Worm (Caenorhabditis elegans) whole organism, L4 larva: ENCODE measurements around the gene M01H9.3.

ENCODE experiments used
- F10B5.3 ChIP-seq: sonication (generic microtip); optimal IDR thresholded peaks from 2 replicates; lab custom pipeline; 2016; ENCODE audit warnings: mild to moderate bottlenecking, missing genetic modification characterization, missing compliant biosample characterization
- R02D3.7 ChIP-seq: fragments of 150-350 bp; sonication (generic microtip); optimal IDR thresholded peaks from 3 replicates; lab custom pipeline; 2014; ENCODE audit warnings: missing biosample characterization, missing genetic modification characterization
- T20F7.1 ChIP-seq: fragments of 200-800 bp; sonication (Bioruptor generic); optimal IDR thresholded peaks from 2 replicates; lab custom pipeline; 2018; ENCODE audit warnings: mild to moderate bottlenecking, missing genetic modification characterization, missing compliant biosample characterization
- T26A8.4 ChIP-seq: fragments of 200-800 bp; sonication (Bioruptor generic); IDR thresholded peaks from 2 replicates; pipeline ENCODE4 v1.3.6; 2022; ENCODE audit warnings: missing genetic modification characterization, missing compliant biosample characterization
- Y105C5A.15 ChIP-seq: fragments of 200-800 bp; sonication (Bioruptor generic); IDR thresholded peaks from 2 replicates; pipeline ENCODE4 v1.3.6; 2022; ENCODE audit warnings: missing genetic modification characterization, missing compliant biosample characterization
- Y48G9A.11 ChIP-seq: fragments of 200-800 bp; sonication (Bioruptor generic); IDR thresholded peaks from 2 replicates; pipeline ENCODE4 v1.3.6; 2022; ENCODE audit warnings: missing genetic modification reagents, missing genetic modification characterization, missing compliant biosample characterization
- ZK546.5 ChIP-seq, 2 experiments: sonication (generic microtip); optimal IDR thresholded peaks; 2 replicates each; lab custom pipeline; 2017; ENCODE audit warnings: missing biosample characterization in 2 of 2, missing genetic modification characterization in 2 of 2
- aha-1 ChIP-seq: fragments of 150-350 bp; peaks from one replicate; lab custom pipeline; 2014; ENCODE audit warnings: missing biosample characterization, missing genetic modification characterization
- aly-2 ChIP-seq: sonication (generic microtip); optimal IDR thresholded peaks from 2 replicates; lab custom pipeline; 2018; ENCODE audit warnings: missing biosample characterization, missing genetic modification characterization
- ama-1 ChIP-seq: fragments of 150-350 bp; optimal IDR thresholded peaks from 2 replicates; lab custom pipeline; 2014; ENCODE audit warnings: inconsistent platforms, mixed read lengths
- arid-1 ChIP-seq: fragments of 200-800 bp; sonication (Bioruptor generic); conservative IDR thresholded peaks from 2 replicates; pipeline ENCODE4 v1.3.6; 2022; ENCODE audit warnings: missing genetic modification reagents, missing genetic modification characterization, missing compliant biosample characterization
- ceh-28 ChIP-seq: fragments of 150-350 bp; optimal IDR thresholded peaks from 2 replicates; lab custom pipeline; 2014; ENCODE audit warnings: missing biosample characterization, missing genetic modification reagents, missing genetic modification characterization
- ceh-62 ChIP-seq: sonication (generic microtip); optimal IDR thresholded peaks from 2 replicates; lab custom pipeline; 2017; ENCODE audit warnings: missing biosample characterization, missing genetic modification characterization
- ceh-82 ChIP-seq: sonication (generic microtip); optimal IDR thresholded peaks from 2 replicates; lab custom pipeline; 2017; ENCODE audit warnings: missing biosample characterization, missing genetic modification characterization
- ces-1 ChIP-seq: fragments of 150-350 bp; sonication (generic microtip); optimal IDR thresholded peaks from 4 replicates; lab custom pipeline; 2014; ENCODE audit warnings: missing biosample characterization, missing genetic modification reagents, missing genetic modification characterization
- ctbp-1 ChIP-seq: fragments of 200-800 bp; sonication (Bioruptor generic); IDR thresholded peaks from 2 replicates; pipeline ENCODE4 v1.3.6; 2022; ENCODE audit warnings: missing genetic modification reagents, missing genetic modification characterization, missing compliant biosample characterization
- daf-12 ChIP-seq: fragments of 150-350 bp; optimal IDR thresholded peaks from 2 replicates; lab custom pipeline; 2014; ENCODE audit warnings: missing biosample characterization, missing genetic modification reagents, missing genetic modification characterization
- dmd-9 ChIP-seq: fragments of 200-800 bp; sonication (Bioruptor generic); IDR thresholded peaks from 2 replicates; pipeline ENCODE4 v1.3.6; 2022; ENCODE audit warnings: missing genetic modification reagents, missing genetic modification characterization, missing compliant biosample characterization
- dve-1 ChIP-seq: sonication (generic microtip); optimal IDR thresholded peaks from 2 replicates; lab custom pipeline; 2017; ENCODE audit warnings: antibody characterized with exemption, mild to moderate bottlenecking, missing genetic modification characterization, missing compliant biosample characterization; ENCODE audit not compliant: insufficient read depth
- egl-27 ChIP-seq: sonication (generic microtip); optimal IDR thresholded peaks from 3 replicates; lab custom pipeline; 2017; ENCODE audit warnings: missing biosample characterization, missing genetic modification reagents, missing genetic modification characterization
- egl-43 ChIP-seq: fragments of 200-800 bp; sonication (Bioruptor generic); IDR thresholded peaks from 2 replicates; pipeline ENCODE4 v1.3.6; 2022; ENCODE audit warnings: missing genetic modification reagents, missing genetic modification characterization, missing compliant biosample characterization
- fos-1 ChIP-seq: fragments of 150-350 bp; optimal IDR thresholded peaks from 2 replicates; lab custom pipeline; 2014; ENCODE audit warnings: missing biosample characterization, missing genetic modification characterization
- gei-8 ChIP-seq: fragments of 200-800 bp; sonication (Bioruptor generic); optimal IDR thresholded peaks from 2 replicates; lab custom pipeline; 2018; ENCODE audit warnings: mild to moderate bottlenecking, missing genetic modification characterization, missing compliant biosample characterization
- hlh-11 ChIP-seq: fragments of 200-800 bp; sonication (Bioruptor generic); optimal IDR thresholded peaks from 2 replicates; lab custom pipeline; 2018; ENCODE audit warnings: mild to moderate bottlenecking, missing genetic modification characterization, missing compliant biosample characterization
- hlh-30 ChIP-seq: sonication (generic microtip); optimal IDR thresholded peaks from 2 replicates; lab custom pipeline; 2017; ENCODE audit warnings: antibody characterized with exemption, mild to moderate bottlenecking, missing genetic modification characterization, missing compliant biosample characterization; ENCODE audit not compliant: insufficient read depth
- lin-13 ChIP-seq: fragments of 150-350 bp; optimal IDR thresholded peaks from 2 replicates; lab custom pipeline; 2014; ENCODE audit warnings: missing biosample characterization, missing genetic modification reagents, missing genetic modification characterization
- mdl-1 ChIP-seq, 2 experiments: fragments of 150-350 bp in 1 of 2; sonication (generic microtip) in 1 of 2; optimal IDR thresholded peaks; 2 replicates each; lab custom pipeline; 2014 to 2017; ENCODE audit warnings: missing biosample characterization in 2 of 2, missing genetic modification characterization in 2 of 2
- mdt-29 ChIP-seq: fragments of 200-800 bp; sonication (Bioruptor generic); IDR thresholded peaks from 2 replicates; pipeline ENCODE4 v1.3.6; 2022; ENCODE audit warnings: missing genetic modification reagents, missing genetic modification characterization, missing compliant biosample characterization
- mes-2 ChIP-seq: sonication (generic microtip); optimal IDR thresholded peaks from 2 replicates; lab custom pipeline; 2016; ENCODE audit warnings: missing genotype, mild to moderate bottlenecking, missing genetic modification characterization, missing compliant biosample characterization; ENCODE audit not compliant: poor library complexity, severe bottlenecking
- mxl-2 ChIP-seq: fragments of 200-800 bp; sonication (Bioruptor generic); conservative IDR thresholded peaks from 2 replicates; pipeline ENCODE4 v1.3.6; 2022; ENCODE audit warnings: missing genetic modification reagents, missing genetic modification characterization, missing compliant biosample characterization
- mxl-3 ChIP-seq: fragments of 200-800 bp; sonication (Bioruptor generic); optimal IDR thresholded peaks from 2 replicates; lab custom pipeline; 2018; ENCODE audit warnings: mild to moderate bottlenecking, missing genetic modification characterization, missing compliant biosample characterization
- nhr-10 ChIP-seq: fragments of 150-350 bp; optimal IDR thresholded peaks from 2 replicates; lab custom pipeline; 2014; ENCODE audit warnings: missing biosample characterization, missing genetic modification characterization
- nhr-11 ChIP-seq: fragments of 150-350 bp; optimal IDR thresholded peaks from 2 replicates; lab custom pipeline; 2014; ENCODE audit warnings: missing biosample characterization, missing genetic modification characterization
- nhr-237 ChIP-seq: sonication (generic microtip); optimal IDR thresholded peaks from 2 replicates; lab custom pipeline; 2017; ENCODE audit warnings: missing biosample characterization, missing genetic modification characterization
- nhr-28 ChIP-seq: fragments of 150-350 bp; optimal IDR thresholded peaks from 2 replicates; lab custom pipeline; 2014; ENCODE audit warnings: missing biosample characterization, missing genetic modification characterization
- nhr-42 ChIP-seq: fragments of 200-800 bp; sonication (Bioruptor generic); IDR thresholded peaks from 2 replicates; pipeline ENCODE4 v1.3.6; 2022; ENCODE audit warnings: missing genetic modification characterization, missing compliant biosample characterization
- nhr-6 ChIP-seq: fragments of 150-350 bp; optimal IDR thresholded peaks from 2 replicates; lab custom pipeline; 2014; ENCODE audit warnings: missing biosample characterization, missing genetic modification characterization
- pha-4 ChIP-seq, 2 experiments: fragments of 150-350 bp in 1 of 2; fragments of 200-800 bp in 1 of 2; sonication (Bioruptor generic) in 1 of 2; IDR thresholded peaks in 1 of 2; optimal IDR thresholded peaks in 1 of 2; 2 replicates each; pipeline versions ENCODE4 v1.3.6 to Lab custom; 2014 to 2022; ENCODE audit warnings: missing genetic modification characterization in 2 of 2, missing genetic modification reagents in 2 of 2, missing biosample characterization in 1 of 2, missing compliant biosample characterization in 1 of 2
- php-3 ChIP-seq: fragments of 200-800 bp; sonication (Bioruptor generic); IDR thresholded peaks from 2 replicates; pipeline ENCODE4 v1.3.6; 2022; ENCODE audit warnings: missing genetic modification reagents, missing genetic modification characterization, missing compliant biosample characterization
- saeg-2 ChIP-seq: fragments of 200-800 bp; sonication (Bioruptor generic); IDR thresholded peaks from 2 replicates; pipeline ENCODE4 v1.3.6; 2022; ENCODE audit warnings: missing genetic modification reagents, missing genetic modification characterization, missing compliant biosample characterization
- skn-1 ChIP-seq: fragments of 150-350 bp; optimal IDR thresholded peaks from 2 replicates; lab custom pipeline; 2014; ENCODE audit warnings: missing biosample characterization, missing genetic modification characterization
- snpc-4 ChIP-seq: fragments of 150-350 bp; optimal IDR thresholded peaks from 2 replicates; lab custom pipeline; 2014; ENCODE audit warnings: missing biosample characterization, missing genetic modification characterization
- spr-1 ChIP-seq: sonication (generic microtip); optimal IDR thresholded peaks from 2 replicates; lab custom pipeline; 2016; ENCODE audit warnings: mild to moderate bottlenecking, missing genetic modification characterization, missing compliant biosample characterization
- tag-97 ChIP-seq: fragments of 200-800 bp; sonication (Bioruptor generic); IDR thresholded peaks from 2 replicates; pipeline ENCODE4 v1.3.6; 2022; ENCODE audit warnings: missing genetic modification characterization, missing compliant biosample characterization
- unc-130 ChIP-seq: sonication (generic microtip); optimal IDR thresholded peaks from 2 replicates; lab custom pipeline; 2016; ENCODE audit warnings: missing genetic modification reagents, missing genetic modification characterization, missing compliant biosample characterization
- unc-39 ChIP-seq: sonication (generic microtip); optimal IDR thresholded peaks from 2 replicates; lab custom pipeline; 2017; ENCODE audit warnings: missing biosample characterization, missing genetic modification characterization
- zag-1 ChIP-seq: fragments of 150-350 bp; optimal IDR thresholded peaks from 2 replicates; lab custom pipeline; 2014; ENCODE audit warnings: missing biosample characterization, missing genetic modification characterization
- zfp-2 ChIP-seq: sonication (generic microtip); optimal IDR thresholded peaks from 2 replicates; lab custom pipeline; 2016; ENCODE audit warnings: mild to moderate bottlenecking, missing genetic modification characterization, missing compliant biosample characterization
- zfp-3 ChIP-seq: fragments of 200-800 bp; sonication (Bioruptor generic); conservative IDR thresholded peaks from 2 replicates; pipeline ENCODE4 v1.3.6; 2022; ENCODE audit warnings: missing genetic modification reagents, missing genetic modification characterization, missing compliant biosample characterization

The M01H9.3 gene

ce11 chrIV:4513269-4513819, 36.5 kb upstream of the M01H9.3 start, which contains the start of gene sar-1 (continued):
- TF ChIP-seq Y105C5A.15 (no peak), aha-1 (peak; percentile 98), dmd-9 (GFP tag; lab: Robert Waterston, UW) (no peak), pha-4 (GFP tag; IDR thresholded peaks at IDR 0.05; lab: Robert Waterston, UW) (0 out of 2 replicates have a peak, but pooled peaks have one; percentile 43), pha-4 (tag; optimal IDR thresholded peaks at IDR 0.05; lab: Kevin White, UChicago) (no peak), saeg-2 (GFP tag; lab: Robert Waterston, UW) (0 out of 2 replicates have a peak, but pooled peaks have one; percentile 12), gei-8 (GFP tag; lab: Kevin White, UChicago) (no peak), Y48G9A.11 (GFP tag; lab: Robert Waterston, UW) (no peak)
- TF ChIP-seq, all 104 proteins: peak for 50

ce11 chrIV:4511259-4511890, 34.5 kb upstream of the M01H9.3 start, which contains the start of the genes rfth-1 and ZK180.8:
TSS of gene rfth-1 (minus strand) at chrIV:4511309.
TSS of gene ZK180.8 (minus strand) at chrIV:4511724.
- TF ChIP-seq ceh-82 (tag; lab: Kevin White, UChicago) (no peak), nhr-11 (no peak), ceh-28 (tag; lab: Kevin White, UChicago) (no peak), unc-130 (GFP tag; lab: Kevin White, UChicago) (no peak), zfp-3 (no peak), hlh-11 (peak; percentile 18), php-3 (GFP tag; lab: Robert Waterston, UW) (no peak), fos-1 (no peak), T20F7.1 (no peak), arid-1 (GFP tag; lab: Robert Waterston, UW) (no peak), ces-1 (GFP tag; lab: Kevin White, UChicago) (no peak), gei-8 (GFP tag; lab: Kevin White, UChicago) (peak; percentile 2), R02D3.7 (tag; lab: Kevin White, UChicago) (no peak), nhr-28 (tag; lab: Kevin White, UChicago) (peak; percentile 42), F10B5.3 (tag; lab: Kevin White, UChicago) (no peak), nhr-237 (tag; lab: Kevin White, UChicago) (no peak), egl-43 (GFP tag; lab: Robert Waterston, UW) (peak; percentile 65), mxl-3 (GFP tag; lab: Kevin White, UChicago) (no peak), hlh-30 (peak; percentile 61), daf-12 (no peak), zag-1 (tag; lab: Kevin White, UChicago) (no peak), skn-1 (no peak), snpc-4 (tag; lab: Kevin White, UChicago) (no peak), T26A8.4 (GFP tag; lab: Robert Waterston, UW) (no peak), mxl-2 (no peak), dve-1 (peak; percentile 24), spr-1 (tag; lab: Kevin White, UChicago) (no peak), mdt-29 (GFP tag; lab: Robert Waterston, UW) (no peak), mes-2 (tag; lab: Kevin White, UChicago) (peak; percentile 10), aly-2 (tag; lab: Kevin White, UChicago) (no peak), nhr-10 (tag; lab: Kevin White, UChicago) (no peak), ctbp-1 (no peak), zfp-2 (no peak), nhr-6 (tag; lab: Kevin White, UChicago) (no peak), lin-13 (GFP tag; lab: Kevin White, UChicago) (no peak), ceh-62 (tag; lab: Kevin White, UChicago) (no peak), egl-27 (tag; lab: Kevin White, UChicago) (no peak), ZK546.5 (tag; optimal IDR thresholded peaks at IDR 0.05; lab: Kevin White, UChicago) (no peak), nhr-42 (peak; percentile 50; the same call in 1 of the 2 replicates), unc-39 (tag; lab: Kevin White, UChicago) (no peak), mdl-1 (tag; optimal IDR thresholded peaks at IDR 0.05; lab: Kevin White, UChicago) (no peak), ama-1 (lab: Kevin White, UChicago) (no peak), tag-97 (GFP tag; lab: Robert Waterston, UW) (no peak)
